Fruit fly (Drosophila melanogaster) whole organism, embryonic: ENCODE measurements around the gene CG16965.

ENCODE experiments used
- Asciz ChIP-seq: fragments of 200-800 bp; sonication (Bioruptor generic); optimal IDR thresholded peaks from 2 replicates; lab custom pipeline; 2017; ENCODE audit warnings: missing biosample characterization, mild to moderate bottlenecking, missing genetic modification characterization, missing genetic modification reagents
- CG10431 ChIP-seq: fragments of 200-800 bp; sonication (Bioruptor generic); optimal IDR thresholded peaks from 3 replicates; lab custom pipeline; 2018; ENCODE audit warnings: missing biosample characterization, mild to moderate bottlenecking, missing genetic modification characterization
- CG12236 ChIP-seq: fragments of 200-800 bp; sonication (Bioruptor generic); optimal IDR thresholded peaks from 2 replicates; lab custom pipeline; 2016; ENCODE audit warnings: missing biosample characterization, missing genetic modification characterization
- CG12942 ChIP-seq: fragments of 200-800 bp; sonication (Bioruptor generic); optimal IDR thresholded peaks from 3 replicates; lab custom pipeline; 2016; ENCODE audit warnings: missing biosample characterization, missing genetic modification characterization
- CG14441 ChIP-seq: fragments of 200-800 bp; sonication (Bioruptor generic); IDR thresholded peaks from 2 replicates; pipeline ENCODE4 v1.3.6; 2022; ENCODE audit warnings: missing biosample characterization, missing genetic modification characterization
- CG1647 ChIP-seq: fragments of 200-800 bp; sonication (Bioruptor generic); optimal IDR thresholded peaks from 3 replicates; lab custom pipeline; 2016; ENCODE audit warnings: missing biosample characterization, missing genetic modification characterization
- CG16779 ChIP-seq: fragments of 200-800 bp; sonication (Bioruptor generic); IDR thresholded peaks from 2 replicates; pipeline ENCODE4 v1.3.6; 2022; ENCODE audit warnings: missing biosample characterization, missing genetic modification characterization
- CG16813 ChIP-seq: fragments of 200-800 bp; sonication (Bioruptor generic); IDR thresholded peaks from 3 replicates; pipeline ENCODE4 v1.3.6; 2022; ENCODE audit warnings: missing biosample characterization, missing genetic modification characterization; ENCODE audit not compliant: partially characterized antibody
- CG17359 ChIP-seq: fragments of 200-800 bp; sonication (Bioruptor generic); optimal IDR thresholded peaks from 3 replicates; lab custom pipeline; 2018; ENCODE audit warnings: missing biosample characterization, mild to moderate bottlenecking, missing genetic modification characterization, moderate library complexity
- CG17568 ChIP-seq: fragments of 200-800 bp; sonication (Bioruptor generic); optimal IDR thresholded peaks from 2 replicates; lab custom pipeline; 2018; ENCODE audit warnings: missing biosample characterization, mild to moderate bottlenecking, missing genetic modification characterization, moderate library complexity
- CG1792 ChIP-seq: fragments of 200-800 bp; sonication (Bioruptor generic); optimal IDR thresholded peaks from 2 replicates; lab custom pipeline; 2016; ENCODE audit warnings: missing biosample characterization, missing genetic modification characterization
- CG2875 ChIP-seq: fragments of 200-800 bp; sonication (Bioruptor generic); optimal IDR thresholded peaks from 2 replicates; lab custom pipeline; 2017; ENCODE audit warnings: missing biosample characterization, mild to moderate bottlenecking, missing genetic modification characterization, missing genetic modification reagents
- CG3065 ChIP-seq: fragments of 200-800 bp; sonication (Bioruptor generic); optimal IDR thresholded peaks from 2 replicates; lab custom pipeline; 2016; ENCODE audit warnings: missing biosample characterization, missing genetic modification characterization
- CG31365 ChIP-seq: fragments of 200-800 bp; sonication (Bioruptor generic); optimal IDR thresholded peaks from 2 replicates; lab custom pipeline; 2018; ENCODE audit warnings: missing biosample characterization, mild to moderate bottlenecking, missing genetic modification characterization
- CG33213 ChIP-seq: fragments of 200-800 bp; sonication (Bioruptor generic); optimal IDR thresholded peaks from 3 replicates; lab custom pipeline; 2016; ENCODE audit warnings: missing biosample characterization, missing genetic modification characterization
- CG34422 ChIP-seq: fragments of 200-800 bp; sonication (Bioruptor generic); IDR thresholded peaks from 3 replicates; pipeline ENCODE4 v1.3.6; 2022; ENCODE audit warnings: missing biosample characterization, missing genetic modification characterization
- CG4328 ChIP-seq: fragments of 200-800 bp; sonication (Bioruptor generic); optimal IDR thresholded peaks from 3 replicates; lab custom pipeline; 2017; ENCODE audit warnings: missing biosample characterization, missing genetic modification reagents, missing genetic modification characterization
- CG6272 ChIP-seq: fragments of 200-800 bp; sonication (Bioruptor generic); IDR thresholded peaks from 2 replicates; pipeline ENCODE4 v1.3.6; 2022; ENCODE audit warnings: missing biosample characterization, missing genetic modification characterization
- CG8388 ChIP-seq: fragments of 200-800 bp; sonication (Bioruptor generic); optimal IDR thresholded peaks from 2 replicates; lab custom pipeline; 2019; ENCODE audit warnings: missing biosample characterization, mild to moderate bottlenecking, missing genetic modification characterization, moderate library complexity
- CG9215 ChIP-seq: fragments of 200-800 bp; sonication (Bioruptor generic); IDR thresholded peaks from 2 replicates; pipeline ENCODE4 v1.3.6; 2022; ENCODE audit warnings: missing biosample characterization, missing genetic modification characterization
- CG9817 ChIP-seq: fragments of 200-800 bp; sonication (Bioruptor generic); optimal IDR thresholded peaks from 2 replicates; lab custom pipeline; 2018; ENCODE audit warnings: missing biosample characterization, mild to moderate bottlenecking, missing genetic modification characterization, moderate library complexity
- CoRest ChIP-seq: fragments of 200-800 bp; sonication (Bioruptor generic); optimal IDR thresholded peaks from 3 replicates; lab custom pipeline; 2018; ENCODE audit warnings: missing biosample characterization, mild to moderate bottlenecking, missing genetic modification characterization, moderate library complexity
- D ChIP-seq, 2 experiments: fragments of 200-800 bp in 1 of 2; fragments of >200 bp in 1 of 2; sonication (Bioruptor generic) in 1 of 2; optimal IDR thresholded peaks; 2 replicates in 1 of 2; 3 replicates in 1 of 2; lab custom pipeline; 2017; ENCODE audit warnings: mild to moderate bottlenecking in 1 of 2, missing biosample characterization in 1 of 2, missing genetic modification characterization in 1 of 2, missing genetic modification reagents in 1 of 2
- Eip74EF ChIP-seq, 2 experiments: fragments of 200-800 bp in 1 of 2; fragments of >200 bp in 1 of 2; sonication (Bioruptor generic) in 1 of 2; optimal IDR thresholded peaks; 2 replicates each; lab custom pipeline; 2017 to 2019; ENCODE audit warnings: missing biosample characterization in 2 of 2, missing genetic modification characterization in 2 of 2, mild to moderate bottlenecking in 1 of 2, moderate library complexity in 1 of 2
- Mad ChIP-seq: fragments of 200-800 bp; sonication (Bioruptor generic); optimal IDR thresholded peaks from 2 replicates; lab custom pipeline; 2016; ENCODE audit warnings: missing biosample characterization, missing genetic modification characterization
- Meics ChIP-seq: fragments of 200-800 bp; sonication (Bioruptor generic); optimal IDR thresholded peaks from 2 replicates; lab custom pipeline; 2017; ENCODE audit warnings: missing biosample characterization, mild to moderate bottlenecking, missing genetic modification characterization
- Pdp1 ChIP-seq, 2 experiments: fragments of 200-800 bp; sonication (Bioruptor generic); optimal IDR thresholded peaks; 3 replicates each; lab custom pipeline; 2016; ENCODE audit warnings: missing biosample characterization in 2 of 2, missing genetic modification characterization in 2 of 2, mild to moderate bottlenecking in 1 of 2, moderate library complexity in 1 of 2
- Sry-β ChIP-seq: fragments of 200-800 bp; sonication (Bioruptor generic); optimal IDR thresholded peaks from 2 replicates; lab custom pipeline; 2018; ENCODE audit warnings: missing biosample characterization, mild to moderate bottlenecking, missing genetic modification characterization, moderate library complexity
- Usf ChIP-seq: fragments of 200-800 bp; sonication (Bioruptor generic); optimal IDR thresholded peaks from 2 replicates; lab custom pipeline; 2017; ENCODE audit warnings: missing genotype, missing biosample characterization, missing genetic modification characterization
- ac ChIP-seq: fragments of 200-800 bp; sonication (Bioruptor generic); optimal IDR thresholded peaks from 3 replicates; lab custom pipeline; 2017; ENCODE audit warnings: missing biosample characterization, mild to moderate bottlenecking, missing genetic modification characterization
- amos ChIP-seq: fragments of 200-800 bp; sonication (Bioruptor generic); IDR thresholded peaks from 2 replicates; pipeline ENCODE4 v1.3.6; 2022; ENCODE audit warnings: missing biosample characterization, missing genetic modification characterization; ENCODE audit not compliant: partially characterized antibody
- chif ChIP-seq, 2 experiments: fragments of 200-800 bp; sonication (Bioruptor generic); optimal IDR thresholded peaks; 3 replicates each; lab custom pipeline; 2016; ENCODE audit warnings: missing biosample characterization in 2 of 2, missing genetic modification characterization in 2 of 2
- crc ChIP-seq: fragments of 200-800 bp; sonication (Bioruptor generic); optimal IDR thresholded peaks from 2 replicates; lab custom pipeline; 2016; ENCODE audit warnings: missing biosample characterization, missing genetic modification characterization
- gcm ChIP-seq: fragments of 200-800 bp; sonication (Bioruptor generic); optimal IDR thresholded peaks from 2 replicates; lab custom pipeline; 2019; ENCODE audit warnings: missing biosample characterization, mild to moderate bottlenecking, missing genetic modification characterization, moderate library complexity
- gem ChIP-seq: fragments of 200-800 bp; sonication (Bioruptor generic); optimal IDR thresholded peaks from 2 replicates; lab custom pipeline; 2019; ENCODE audit warnings: missing biosample characterization, mild to moderate bottlenecking, missing genetic modification characterization, moderate library complexity
- gfzf ChIP-seq: fragments of 200-800 bp; sonication (Bioruptor generic); optimal IDR thresholded peaks from 2 replicates; lab custom pipeline; 2016; ENCODE audit warnings: missing biosample characterization, mild to moderate bottlenecking, missing genetic modification characterization, moderate library complexity
- hkb ChIP-seq, 2 experiments: fragments of 200-800 bp in 1 of 2; fragments of >200 bp in 1 of 2; sonication (Bioruptor generic) in 1 of 2; IDR thresholded peaks in 1 of 2; optimal IDR thresholded peaks in 1 of 2; 2 replicates each; pipeline versions ENCODE4 v1.3.6 to Lab custom; 2017 to 2022; ENCODE audit warnings: missing biosample characterization in 1 of 2, missing genetic modification characterization in 1 of 2
- luna ChIP-seq: fragments of 200-800 bp; sonication (Bioruptor generic); optimal IDR thresholded peaks from 2 replicates; lab custom pipeline; 2016; ENCODE audit warnings: missing biosample characterization, missing genetic modification characterization
- nau ChIP-seq: fragments of 200-800 bp; sonication (Bioruptor generic); optimal IDR thresholded peaks from 3 replicates; lab custom pipeline; 2017; ENCODE audit warnings: missing biosample characterization, mild to moderate bottlenecking, missing genetic modification characterization, missing genetic modification reagents
- nmo ChIP-seq: fragments of 200-800 bp; sonication (Bioruptor generic); optimal IDR thresholded peaks from 2 replicates; lab custom pipeline; 2018; ENCODE audit warnings: missing biosample characterization, mild to moderate bottlenecking, missing genetic modification characterization, moderate library complexity
- nom ChIP-seq: fragments of 200-800 bp; sonication (Bioruptor generic); optimal IDR thresholded peaks from 2 replicates; lab custom pipeline; 2017; ENCODE audit warnings: missing biosample characterization, missing genetic modification characterization, mild to moderate bottlenecking, moderate library complexity, missing genetic modification reagents
- pzg ChIP-seq: fragments of 200-800 bp; sonication (Bioruptor generic); optimal IDR thresholded peaks from 3 replicates; lab custom pipeline; 2018; ENCODE audit warnings: missing biosample characterization, mild to moderate bottlenecking, missing genetic modification characterization, moderate library complexity
- scrt ChIP-seq: fragments of 200-800 bp; sonication (Bioruptor generic); optimal IDR thresholded peaks from 2 replicates; lab custom pipeline; 2018; ENCODE audit warnings: missing biosample characterization, mild to moderate bottlenecking, missing genetic modification characterization, moderate library complexity
- shn ChIP-seq: fragments of 200-800 bp; sonication (Bioruptor generic); optimal IDR thresholded peaks from 3 replicates; lab custom pipeline; 2016; ENCODE audit warnings: missing biosample characterization, missing genetic modification characterization
- slou ChIP-seq: fragments of 200-800 bp; sonication (Bioruptor generic); optimal IDR thresholded peaks from 3 replicates; lab custom pipeline; 2016; ENCODE audit warnings: missing biosample characterization, missing genetic modification characterization
- vnd ChIP-seq: fragments of 200-800 bp; sonication (Bioruptor generic); IDR thresholded peaks from 3 replicates; pipeline ENCODE4 v1.3.6; 2022; ENCODE audit warnings: missing biosample characterization, missing genetic modification characterization; ENCODE audit not compliant: partially characterized antibody

The CG16965 gene

DNA sequence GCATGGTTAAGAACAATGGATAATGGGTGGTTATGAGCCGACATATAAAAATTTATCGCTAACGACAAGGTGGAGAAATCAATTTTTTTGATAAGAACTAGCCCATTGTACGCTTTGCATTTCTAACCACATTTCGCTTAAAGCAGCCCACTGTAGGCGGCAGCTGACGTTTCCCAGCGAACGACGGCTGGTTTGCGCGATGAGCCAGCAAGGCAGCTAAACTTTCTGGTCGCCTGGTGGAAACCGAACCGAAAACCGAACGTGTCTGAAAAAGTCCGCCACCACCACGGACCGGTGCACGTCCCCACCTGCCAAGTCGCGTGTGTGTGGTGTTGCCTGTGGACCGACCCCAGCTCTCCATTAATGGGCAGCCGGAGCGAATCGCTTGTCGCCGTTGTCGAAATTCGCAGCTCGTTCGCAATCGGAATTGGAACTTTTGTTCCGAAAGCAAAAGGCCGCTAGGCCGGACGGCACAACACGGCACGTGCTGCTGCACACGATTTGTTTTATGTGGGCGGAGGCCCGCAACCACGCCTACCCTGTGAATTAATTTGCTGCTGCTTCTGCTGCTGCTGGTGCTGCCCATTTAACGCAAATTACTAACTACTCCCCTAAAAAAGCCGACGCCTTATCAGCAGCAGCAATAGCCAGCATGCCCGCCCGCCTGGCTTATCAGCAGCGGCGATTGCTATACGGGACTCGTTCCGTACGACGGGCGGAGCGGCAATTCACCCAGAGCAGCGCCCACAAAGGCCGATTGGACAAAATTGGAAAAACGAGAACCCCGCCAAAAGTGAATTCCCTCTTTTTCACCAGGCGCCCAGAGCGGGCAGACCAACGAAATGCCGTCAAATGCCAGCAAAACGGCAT is 21.8 kb downstream of the CG16965 start:
- TF ChIP-seq vnd (GFP tag; lab: Robert Waterston, UW) (no peak), CG1792 (GFP tag; lab: Kevin White, UChicago) (no peak), CG12942 (GFP tag; lab: Kevin White, UChicago) (no peak), Eip74EF (GFP tag; optimal IDR thresholded peaks at IDR 0.05; lab: Kevin White, UChicago) (peak in 1 of 2 experiments; percentile 78), D (optimal IDR thresholded peaks at IDR 0.05; lab: Kevin White, UChicago) (no peak), D (GFP tag; optimal IDR thresholded peaks at IDR 0.05; lab: Kevin White, UChicago) (no peak), luna (GFP tag; lab: Kevin White, UChicago) (no peak), CG17359 (tag; lab: Kevin White, UChicago) (peak; percentile 19), CG34422 (GFP tag; lab: Robert Waterston, UW) (no peak), CG12236 (GFP tag; lab: Kevin White, UChicago) (no peak), hkb (optimal IDR thresholded peaks at IDR 0.05; lab: Kevin White, UChicago) (no peak), hkb (GFP tag; IDR thresholded peaks at IDR 0.05; lab: Robert Waterston, UW) (no peak), CoRest (tag; lab: Kevin White, UChicago) (peak; percentile 37), CG10431 (GFP tag; lab: Kevin White, UChicago) (peak; percentile 97), chif (GFP tag; optimal IDR thresholded peaks at IDR 0.05; lab: Kevin White, UChicago) (peak in 1 of 2 experiments; percentile 23), crc (GFP tag; lab: Kevin White, UChicago) (no peak), gem (tag; lab: Kevin White, UChicago) (peak; percentile 65), scrt (GFP tag; lab: Kevin White, UChicago) (no peak), CG17568 (GFP tag; lab: Kevin White, UChicago) (peak; percentile 60), CG16779 (no peak), CG8388 (peak; percentile 25), CG9817 (tag; lab: Kevin White, UChicago) (peak; percentile 11), slou (GFP tag; lab: Kevin White, UChicago) (no peak), pzg (GFP tag; lab: Kevin White, UChicago) (peak; percentile 25), Pdp1 (GFP tag; optimal IDR thresholded peaks at IDR 0.05; lab: Kevin White, UChicago) (peak in 1 of 2 experiments; percentile 14), CG33213 (GFP tag; lab: Kevin White, UChicago) (peak; percentile 10), Asciz (no peak), gcm (GFP tag; lab: Kevin White, UChicago) (peak; percentile 94), CG16813 (GFP tag; lab: Robert Waterston, UW) (no peak), shn (GFP tag; lab: Kevin White, UChicago) (no peak), CG1647 (GFP tag; lab: Kevin White, UChicago) (peak; percentile 21), CG9215 (no peak), Sry-β (GFP tag; lab: Kevin White, UChicago) (no peak), gfzf (GFP tag; lab: Kevin White, UChicago) (no peak), CG6272 (GFP tag; lab: Robert Waterston, UW) (no peak; the same call in 1 of the 2 replicates), CG14441 (GFP tag; lab: Robert Waterston, UW) (no peak), CG3065 (GFP tag; lab: Kevin White, UChicago) (peak; percentile 75), Mad (GFP tag; lab: Kevin White, UChicago) (peak; percentile 17), nmo (peak; percentile 36), CG31365 (tag; lab: Kevin White, UChicago) (no peak), ac (GFP tag; lab: Kevin White, UChicago) (peak; percentile 67), nom (GFP tag; lab: Kevin White, UChicago) (peak; percentile 60), nau (peak; percentile 30), CG2875 (GFP tag; lab: Kevin White, UChicago) (no peak), amos (no peak), Usf (GFP tag; lab: Kevin White, UChicago) (no peak), CG4328 (GFP tag; lab: Kevin White, UChicago) (peak; percentile 22), Meics (GFP tag; lab: Kevin White, UChicago) (peak; percentile 31)
